Worm (Caenorhabditis elegans) whole organism, young adult: ENCODE data around the gene let-268.
A peak's percentile ranks its signal among the peaks of the same experiment; 100 is the strongest.

Experiments
- F55B11.4 ChIP-seq: sonication (generic microtip); optimal IDR thresholded peaks from 2 replicates; lab custom pipeline; 2016; ENCODE audit warnings: missing compliant biosample characterization, missing genetic modification characterization, borderline replicate concordance; ENCODE audit not compliant: insufficient read depth
- aptf-3 ChIP-seq: fragments of 200-800 bp; sonication (Bioruptor generic); IDR thresholded peaks from 2 replicates; pipeline ENCODE4 v1.3.6; 2022; ENCODE audit warnings: missing genetic modification characterization, missing compliant biosample characterization
- ceh-27 ChIP-seq: fragments of 200-800 bp; sonication (Bioruptor generic); optimal IDR thresholded peaks from 2 replicates; lab custom pipeline; 2018; ENCODE audit warnings: mild to moderate bottlenecking, missing genetic modification characterization, moderate library complexity, missing compliant biosample characterization
- ceh-79 ChIP-seq: sonication (generic microtip); optimal IDR thresholded peaks from 2 replicates; lab custom pipeline; 2017; ENCODE audit warnings: mild to moderate bottlenecking, missing genetic modification characterization, missing compliant biosample characterization
- egrh-3 ChIP-seq: fragments of 200-800 bp; sonication (Bioruptor generic); IDR thresholded peaks from 2 replicates; pipeline ENCODE4 v1.3.6; 2022; ENCODE audit warnings: missing genetic modification reagents, missing genetic modification characterization, missing compliant biosample characterization
- hmg-20 ChIP-seq: fragments of 200-800 bp; sonication (Bioruptor generic); IDR thresholded peaks from 2 replicates; pipeline ENCODE4 v1.3.6; 2022; ENCODE audit warnings: missing genetic modification reagents, missing genetic modification characterization, missing compliant biosample characterization
- lin-35 ChIP-seq, 3 experiments: fragments of 150-350 bp in 2 of 3; sonication (generic microtip) in 1 of 3; optimal IDR thresholded peaks; 2 replicates each; lab custom pipeline; 2014 to 2018; ENCODE audit warnings: missing biosample characterization in 3 of 3, missing genetic modification characterization in 3 of 3, missing genetic modification reagents in 3 of 3
- madf-3 ChIP-seq: fragments of 200-800 bp; sonication (Bioruptor generic); IDR thresholded peaks from 2 replicates; pipeline ENCODE4 v1.3.6; 2022; ENCODE audit warnings: missing genetic modification reagents, missing genetic modification characterization, missing compliant biosample characterization
- mcd-1 ChIP-seq: fragments of 200-800 bp; sonication (Bioruptor generic); IDR thresholded peaks from 2 replicates; pipeline ENCODE4 v1.3.6; 2022; ENCODE audit warnings: missing genetic modification reagents, missing genetic modification characterization, missing compliant biosample characterization
- sdz-38 ChIP-seq: sonication (generic microtip); optimal IDR thresholded peaks from 2 replicates; lab custom pipeline; 2016; ENCODE audit warnings: missing genotype, missing genetic modification characterization, missing compliant biosample characterization
- snpc-1.3 ChIP-seq: sonication (generic microtip); optimal IDR thresholded peaks from 2 replicates; lab custom pipeline; 2017; ENCODE audit warnings: missing genetic modification characterization, mild to moderate bottlenecking, missing compliant biosample characterization, antibody characterized with exemption, moderate library complexity, missing genotype, missing genetic modification reagents; ENCODE audit not compliant: insufficient read depth
- tbx-9 ChIP-seq: sonication (generic microtip); optimal IDR thresholded peaks from 2 replicates; lab custom pipeline; 2016; ENCODE audit warnings: borderline replicate concordance, missing genetic modification characterization, inconsistent platforms, missing compliant biosample characterization
- ztf-25 ChIP-seq: fragments of 200-800 bp; sonication (Bioruptor generic); IDR thresholded peaks from 2 replicates; pipeline ENCODE4 v1.3.6; 2022; ENCODE audit warnings: missing genetic modification reagents, missing genetic modification characterization, missing compliant biosample characterization
- ztf-26 ChIP-seq: sonication (generic microtip); optimal IDR thresholded peaks from 2 replicates; lab custom pipeline; 2017; ENCODE audit warnings: missing genetic modification characterization, missing compliant biosample characterization

Gene let-268

ce11 chrII:9989533-9989932 is 50.2 kb downstream of the let-268 start:
- TF ChIP-seq sdz-38 (tag; lab: Kevin White, UChicago) (no peak), madf-3 (GFP tag; lab: Robert Waterston, UW) (no peak), ceh-79 (no peak), ztf-25 (GFP tag; lab: Robert Waterston, UW) (no peak), lin-35 (GFP tag; optimal IDR thresholded peaks at IDR 0.05; lab: Kevin White, UChicago) (no peak), F55B11.4 (tag; lab: Kevin White, UChicago) (no peak), snpc-1.3 (tag; lab: Kevin White, UChicago) (no peak), hmg-20 (GFP tag; lab: Robert Waterston, UW) (no peak)

DNA sequence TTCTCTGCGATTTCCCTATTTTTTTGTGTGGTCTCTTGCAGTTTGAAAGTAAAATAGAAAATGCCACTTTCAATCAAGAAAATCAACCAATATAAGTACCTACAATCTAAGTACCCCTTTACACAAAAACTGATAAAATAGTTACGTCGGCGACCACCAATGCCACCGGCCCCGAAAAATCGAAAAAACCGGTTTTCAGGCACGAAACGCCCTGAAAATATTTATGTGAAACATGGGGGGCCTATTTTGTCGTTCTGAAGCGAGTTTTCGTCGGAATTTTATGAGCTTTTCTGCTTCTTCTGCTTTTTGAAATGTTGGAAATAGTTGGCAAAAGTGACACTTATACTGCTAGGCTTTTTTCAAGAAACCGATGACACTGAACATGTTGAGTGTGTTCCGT is 51.2 kb downstream of the let-268 start:
- no peak for TF ChIP-seq tbx-9

ce11 chrII:9986635-9987575 is 52.9 kb downstream of the let-268 start:
- TF ChIP-seq mcd-1: no peak
- TF ChIP-seq madf-3 (GFP tag; lab: Robert Waterston, UW): 0 out of 2 replicates have a peak, but pooled peaks have one; percentile 30
- no peak for TF ChIP-seq aptf-3

- TF ChIP-seq ceh-27 (GFP tag; lab: Kevin White, UChicago) (peak; percentile 12), egrh-3 (no peak), ztf-26 (no peak)
These were observed 54.9 kb downstream of the let-268 start for ce11 chrII:9984866-9985336.
